Worm (Caenorhabditis elegans) whole organism, L2 larva: ENCODE results near the gene far-4.

Source experiments
- C34F6.9 ChIP-seq: fragments of 150-350 bp; optimal IDR thresholded peaks from 2 replicates; lab custom pipeline; 2014; ENCODE audit warnings: missing biosample characterization, missing genetic modification characterization
- R02D3.7 ChIP-seq: fragments of 150-350 bp; optimal IDR thresholded peaks from 2 replicates; lab custom pipeline; 2014; ENCODE audit warnings: missing biosample characterization, missing genetic modification characterization
- Y55F3AM.14 ChIP-seq: fragments of 200-800 bp; sonication (Bioruptor generic); optimal IDR thresholded peaks from 2 replicates; lab custom pipeline; 2018; ENCODE audit warnings: mild to moderate bottlenecking, missing genetic modification characterization, missing compliant biosample characterization
- ZK546.5 ChIP-seq: sonication (generic microtip); optimal IDR thresholded peaks from 2 replicates; lab custom pipeline; 2017; ENCODE audit warnings: missing biosample characterization, missing genetic modification characterization
- alr-1 ChIP-seq: fragments of 150-350 bp; optimal IDR thresholded peaks from 2 replicates; lab custom pipeline; 2014; ENCODE audit warnings: missing biosample characterization, missing genetic modification characterization
- aly-2 ChIP-seq: fragments of 150-350 bp; optimal IDR thresholded peaks from 2 replicates; lab custom pipeline; 2014; ENCODE audit warnings: missing biosample characterization, missing genetic modification characterization
- ama-1 ChIP-seq: fragments of 150-350 bp; optimal IDR thresholded peaks from 2 replicates; lab custom pipeline; 2018; ENCODE audit warnings: inconsistent platforms
- ceh-16 ChIP-seq: fragments of 150-350 bp; optimal IDR thresholded peaks from 2 replicates; lab custom pipeline; 2014; ENCODE audit warnings: missing biosample characterization, missing genetic modification characterization
- ceh-82 ChIP-seq: fragments of 150-350 bp; optimal IDR thresholded peaks from 2 replicates; lab custom pipeline; 2014; ENCODE audit warnings: missing biosample characterization, missing genetic modification characterization
- crh-2 ChIP-seq: sonication (generic microtip); optimal IDR thresholded peaks from 2 replicates; lab custom pipeline; 2017; ENCODE audit warnings: missing biosample characterization, missing genetic modification characterization
- dmd-4 ChIP-seq: sonication (generic microtip); optimal IDR thresholded peaks from 2 replicates; lab custom pipeline; 2017; ENCODE audit warnings: missing biosample characterization, missing genetic modification characterization
- egl-27 ChIP-seq: sonication (generic microtip); optimal IDR thresholded peaks from 3 replicates; lab custom pipeline; 2017; ENCODE audit warnings: missing biosample characterization, missing genetic modification reagents, missing genetic modification characterization
- elt-3 ChIP-seq: sonication (generic microtip); optimal IDR thresholded peaks from 2 replicates; lab custom pipeline; 2017; ENCODE audit warnings: missing biosample characterization, missing genetic modification characterization
- fos-1 ChIP-seq: fragments of 150-350 bp; optimal IDR thresholded peaks from 2 replicates; lab custom pipeline; 2014; ENCODE audit warnings: missing biosample characterization, missing genetic modification characterization
- gmeb-1 ChIP-seq: fragments of 150-350 bp; optimal IDR thresholded peaks from 2 replicates; lab custom pipeline; 2014; ENCODE audit warnings: missing biosample characterization, missing genetic modification characterization
- lin-11 ChIP-seq: fragments of 150-350 bp; sonication (generic microtip); optimal IDR thresholded peaks from 2 replicates; lab custom pipeline; 2014; ENCODE audit warnings: missing biosample characterization, missing genetic modification characterization, inconsistent platforms, mixed read lengths
- lin-13 ChIP-seq: fragments of 150-350 bp; optimal IDR thresholded peaks from 2 replicates; lab custom pipeline; 2014; ENCODE audit warnings: missing biosample characterization, missing genetic modification reagents, missing genetic modification characterization
- lin-39 ChIP-seq: fragments of 150-350 bp; optimal IDR thresholded peaks from 2 replicates; lab custom pipeline; 2014; ENCODE audit warnings: missing biosample characterization, missing genetic modification reagents, missing genetic modification characterization
- lsy-2 ChIP-seq, 2 experiments: fragments of 150-350 bp in 1 of 2; sonication (generic microtip) in 1 of 2; optimal IDR thresholded peaks; 2 replicates each; lab custom pipeline; 2014 to 2017; ENCODE audit warnings: missing biosample characterization in 2 of 2, missing genetic modification characterization in 2 of 2
- mbf-1 ChIP-seq: sonication (generic microtip); optimal IDR thresholded peaks from 2 replicates; lab custom pipeline; 2017; ENCODE audit warnings: missing biosample characterization, missing genetic modification characterization
- mdl-1 ChIP-seq, 2 experiments: fragments of 150-350 bp in 1 of 2; sonication (generic microtip) in 1 of 2; optimal IDR thresholded peaks; 2 replicates each; lab custom pipeline; 2017; ENCODE audit warnings: missing biosample characterization in 2 of 2, missing genetic modification characterization in 2 of 2
- nhr-10 ChIP-seq: sonication (generic microtip); optimal IDR thresholded peaks from 2 replicates; lab custom pipeline; 2017; ENCODE audit warnings: missing biosample characterization, missing genetic modification characterization
- nhr-12 ChIP-seq: fragments of 150-350 bp; optimal IDR thresholded peaks from 2 replicates; lab custom pipeline; 2014; ENCODE audit warnings: missing biosample characterization, missing genetic modification characterization
- nhr-129 ChIP-seq: fragments of 150-350 bp; optimal IDR thresholded peaks from 2 replicates; lab custom pipeline; 2014; ENCODE audit warnings: missing biosample characterization, missing genetic modification characterization
- nhr-21 ChIP-seq: fragments of 150-350 bp; optimal IDR thresholded peaks from 2 replicates; lab custom pipeline; 2014; ENCODE audit warnings: missing biosample characterization, missing genetic modification characterization
- nhr-237 ChIP-seq: fragments of 150-350 bp; optimal IDR thresholded peaks from 2 replicates; lab custom pipeline; 2014; ENCODE audit warnings: missing biosample characterization, missing genetic modification characterization
- nhr-25 ChIP-seq: fragments of 150-350 bp; sonication (generic microtip); optimal IDR thresholded peaks from 3 replicates; lab custom pipeline; 2014; ENCODE audit warnings: missing biosample characterization, missing genetic modification characterization
- nhr-6 ChIP-seq: fragments of 150-350 bp; optimal IDR thresholded peaks from 2 replicates; lab custom pipeline; 2014; ENCODE audit warnings: missing biosample characterization, missing genetic modification characterization
- peb-1 ChIP-seq: fragments of 150-350 bp; optimal IDR thresholded peaks from 2 replicates; lab custom pipeline; 2014; ENCODE audit warnings: missing biosample characterization, missing genetic modification characterization
- sem-4 ChIP-seq: fragments of 150-350 bp; optimal IDR thresholded peaks from 2 replicates; lab custom pipeline; 2014; ENCODE audit warnings: missing biosample characterization, missing genetic modification reagents, missing genetic modification characterization
- skn-1 ChIP-seq: sonication (generic microtip); optimal IDR thresholded peaks from 2 replicates; lab custom pipeline; 2017; ENCODE audit warnings: missing biosample characterization, missing genetic modification characterization
- sma-9 ChIP-seq, 2 experiments: fragments of 150-350 bp in 1 of 2; sonication (generic microtip) in 1 of 2; optimal IDR thresholded peaks; 2 replicates each; lab custom pipeline; 2014 to 2016; ENCODE audit warnings: missing genetic modification characterization in 2 of 2, mild to moderate bottlenecking in 1 of 2, missing biosample characterization in 1 of 2, missing compliant biosample characterization in 1 of 2, missing genetic modification reagents in 1 of 2, moderate library complexity in 1 of 2
- snpc-4 ChIP-seq: fragments of 150-350 bp; optimal IDR thresholded peaks from 2 replicates; lab custom pipeline; 2014; ENCODE audit warnings: missing biosample characterization, missing genetic modification characterization
- unc-39 ChIP-seq: fragments of 150-350 bp; optimal IDR thresholded peaks from 2 replicates; lab custom pipeline; 2014; ENCODE audit warnings: missing biosample characterization, missing genetic modification characterization
- unc-55 ChIP-seq: fragments of 150-350 bp; sonication (generic microtip); optimal IDR thresholded peaks from 3 replicates; lab custom pipeline; 2014; ENCODE audit warnings: missing biosample characterization, missing genetic modification reagents, missing genetic modification characterization
- unc-62 ChIP-seq: fragments of 150-350 bp; optimal IDR thresholded peaks from 2 replicates; lab custom pipeline; 2014; ENCODE audit warnings: missing biosample characterization, missing genetic modification reagents, missing genetic modification characterization
- zag-1 ChIP-seq: fragments of 150-350 bp; optimal IDR thresholded peaks from 2 replicates; lab custom pipeline; 2014; ENCODE audit warnings: missing biosample characterization, missing genetic modification characterization
- ztf-1 ChIP-seq: fragments of 200-800 bp; sonication (Bioruptor generic); conservative IDR thresholded peaks from 2 replicates; pipeline ENCODE4 v1.3.6; 2022; ENCODE audit warnings: missing genetic modification characterization, missing compliant biosample characterization
- ztf-11 ChIP-seq: sonication (generic microtip); optimal IDR thresholded peaks from 2 replicates; lab custom pipeline; 2017; ENCODE audit warnings: missing biosample characterization, missing genetic modification characterization

far-4 gene

ce11 chrV:12988256-12988655 lies 11.2 kb downstream of the far-4 start, which contains the start of gene F15B9.8:
TSS of gene F15B9.8 (plus strand) at chrV:12988556.
- TF ChIP-seq zag-1 (tag; lab: Kevin White, UChicago) (no peak), nhr-6 (tag; lab: Kevin White, UChicago) (no peak), skn-1 (no peak), aly-2 (tag; lab: Kevin White, UChicago) (no peak), ama-1 (lab: Kevin White, UChicago) (no peak), unc-39 (tag; lab: Kevin White, UChicago) (no peak), unc-55 (GFP tag; lab: Kevin White, UChicago) (no peak), ceh-82 (tag; lab: Kevin White, UChicago) (no peak), unc-62 (GFP tag; lab: Kevin White, UChicago) (no peak), alr-1 (tag; lab: Kevin White, UChicago) (no peak), ZK546.5 (tag; lab: Kevin White, UChicago) (no peak), crh-2 (tag; lab: Kevin White, UChicago) (no peak), egl-27 (tag; lab: Kevin White, UChicago) (no peak), ztf-1 (GFP tag; lab: Robert Waterston, UW) (no peak), dmd-4 (tag; lab: Kevin White, UChicago) (no peak), lin-13 (GFP tag; lab: Kevin White, UChicago) (no peak), ztf-11 (no peak)
- TF ChIP-seq, all 48 proteins: peak for 0

ce11 chrV:12987061-12987460 lies 12.4 kb downstream of the far-4 start, which contains the start of gene shw-3:
TSS of gene shw-3 (minus strand) at chrV:12987161.
- TF ChIP-seq Y55F3AM.14, result no peak
- TF ChIP-seq dmd-4 (tag; lab: Kevin White, UChicago), result no peak
- TF ChIP-seq R02D3.7 (tag; lab: Kevin White, UChicago), result no peak
- no peak for TF ChIP-seq snpc-4 (tag; lab: Kevin White, UChicago)
- no peak for TF ChIP-seq ztf-1 (GFP tag; lab: Robert Waterston, UW)
- TF ChIP-seq mdl-1 (tag; optimal IDR thresholded peaks at IDR 0.05; lab: Kevin White, UChicago), result no peak
- TF ChIP-seq elt-3 (tag; lab: Kevin White, UChicago), result no peak
- TF ChIP-seq ceh-16 (tag; lab: Kevin White, UChicago), result no peak
- no peak for TF ChIP-seq fos-1 (tag; lab: Kevin White, UChicago)
- no peak for TF ChIP-seq unc-55 (GFP tag; lab: Kevin White, UChicago)
- TF ChIP-seq nhr-12 (tag; lab: Kevin White, UChicago), result no peak
- no peak for TF ChIP-seq sem-4
- no peak for TF ChIP-seq gmeb-1 (tag; lab: Kevin White, UChicago)
- no peak for TF ChIP-seq aly-2 (tag; lab: Kevin White, UChicago)
- TF ChIP-seq nhr-21 (tag; lab: Kevin White, UChicago), result no peak
- TF ChIP-seq lin-39, result no peak
- no peak for TF ChIP-seq unc-62 (GFP tag; lab: Kevin White, UChicago)

ce11 chrV:12974047-12974446 lies 25.4 kb downstream of the far-4 start:
- TF ChIP-seq nhr-237 (tag; lab: Kevin White, UChicago), result no peak
- no peak for TF ChIP-seq R02D3.7 (tag; lab: Kevin White, UChicago)
- TF ChIP-seq nhr-10 (tag; lab: Kevin White, UChicago), result no peak

- peak; percentile 45 for TF ChIP-seq C34F6.9 (tag; lab: Kevin White, UChicago)
- peak; percentile 58 for TF ChIP-seq lin-13 (GFP tag; lab: Kevin White, UChicago)
- TF ChIP-seq lin-11, result no peak
- peak; percentile 4 for TF ChIP-seq crh-2 (tag; lab: Kevin White, UChicago)
- peak; percentile 55 for TF ChIP-seq unc-55 (GFP tag; lab: Kevin White, UChicago)
- TF ChIP-seq lsy-2 (tag; optimal IDR thresholded peaks at IDR 0.05; lab: Kevin White, UChicago), result peak; percentile 28 to 84
- TF ChIP-seq mbf-1 (tag; lab: Kevin White, UChicago), result no peak
- TF ChIP-seq peb-1 (tag; lab: Kevin White, UChicago), result no peak
- TF ChIP-seq sem-4, result peak; percentile 26
- peak; percentile 1 for TF ChIP-seq sma-9 (GFP tag; optimal IDR thresholded peaks at IDR 0.05; lab: Kevin White, UChicago)
- TF ChIP-seq sma-9 (tag; optimal IDR thresholded peaks at IDR 0.05; lab: Kevin White, UChicago), result no peak
- peak; percentile 61 for TF ChIP-seq nhr-25
- peak; percentile 28 for TF ChIP-seq nhr-129 (tag; lab: Kevin White, UChicago)
- TF ChIP-seq, all 48 proteins: peak for 9
Observed at ce11 chrV:12970575-12971160, 28.8 kb downstream of the far-4 start, which contains the start of gene pnn-1. TSS of gene pnn-1 (plus strand) at chrV:12971110.
